Worm (Caenorhabditis elegans): ENCODE results near the gene acd-3.

acd-3 gene

ce11 chrX:14813398-14813797 lies 35.7 kb upstream of the acd-3 start (continued):
- TF ChIP-seq arid-1 (GFP tag; conservative IDR thresholded peaks at IDR 0.05) (no peak), snpc-4 (tag; optimal IDR thresholded peaks at IDR 0.05) (no peak), egl-43 (GFP tag; IDR thresholded peaks at IDR 0.05) (no peak), Y105C5A.15 (GFP tag; IDR thresholded peaks at IDR 0.05) (no peak), T26A8.4 (GFP tag; IDR thresholded peaks at IDR 0.05) (peak; percentile 68), mdt-29 (GFP tag; IDR thresholded peaks at IDR 0.05) (no peak), F49E8.2 (tag; optimal IDR thresholded peaks at IDR 0.05; ENCODE audit: borderline replicate concordance) (no peak), T20F7.1 (GFP tag; optimal IDR thresholded peaks at IDR 0.05) (peak; percentile 77), ztf-7 (tag; optimal IDR thresholded peaks at IDR 0.05) (peak; percentile 88), lir-3 (tag; optimal IDR thresholded peaks at IDR 0.05) (no peak), ces-1 (GFP tag; optimal IDR thresholded peaks at IDR 0.05) (no peak), spr-3 (GFP tag; optimal IDR thresholded peaks at IDR 0.05) (no peak), nhr-6 (tag; optimal IDR thresholded peaks at IDR 0.05) (peak; percentile 85), nhr-48 (tag; optimal IDR thresholded peaks at IDR 0.05) (peak; percentile 50), F26F4.8 (GFP tag; conservative IDR thresholded peaks at IDR 0.05) (no peak), daf-8 (GFP tag; IDR thresholded peaks at IDR 0.05) (no peak), egl-27 (tag; optimal IDR thresholded peaks at IDR 0.05) (no peak), unc-130 (GFP tag; optimal IDR thresholded peaks at IDR 0.05) (no peak), ZK337.2 (GFP tag; IDR thresholded peaks at IDR 0.05) (no peak), nhr-237 (tag; optimal IDR thresholded peaks at IDR 0.05) (no peak), nhr-111 (GFP tag; optimal IDR thresholded peaks at IDR 0.05) (no peak), snpc-1.2 (GFP tag; IDR thresholded peaks at IDR 0.05) (no peak), attf-4 (tag; optimal IDR thresholded peaks at IDR 0.05) (no peak), daf-19 (GFP tag; conservative IDR thresholded peaks at IDR 0.05) (no peak), php-3 (GFP tag; IDR thresholded peaks at IDR 0.05) (no peak), Y48G9A.11 (GFP tag; IDR thresholded peaks at IDR 0.05) (no peak), pqm-1 (tag; optimal IDR thresholded peaks at IDR 0.05) (peak; percentile 8), F10B5.3 (tag; optimal IDR thresholded peaks at IDR 0.05) (peak; percentile 87), ceh-20 (GFP tag; IDR thresholded peaks at IDR 0.05) (peak; percentile 40; the same call in 1 of the 2 replicates)

- TF ChIP-seq aly-2 (tag; optimal IDR thresholded peaks at IDR 0.05) (no peak), F44E2.7 (GFP tag; IDR thresholded peaks at IDR 0.05) (0 out of 2 replicates have a peak, but pooled peaks have one; percentile 26), saeg-2 (GFP tag; IDR thresholded peaks at IDR 0.05) (0 out of 2 replicates have a peak, but pooled peaks have one; percentile 43), F37D6.2 (tag; optimal IDR thresholded peaks at IDR 0.05) (no peak), arid-1 (GFP tag; conservative IDR thresholded peaks at IDR 0.05) (no peak; the same call in 1 of the 2 replicates), rbr-2 (tag; optimal IDR thresholded peaks at IDR 0.05) (no peak), nhr-102 (tag; optimal IDR thresholded peaks at IDR 0.05) (peak; percentile 60), ztf-11 (tag; optimal IDR thresholded peaks at IDR 0.05) (no peak), dmd-6 (GFP tag; IDR thresholded peaks at IDR 0.05) (no peak), lin-13 (GFP tag; optimal IDR thresholded peaks at IDR 0.05) (no peak), zip-2 (tag; optimal IDR thresholded peaks at IDR 0.05) (no peak), hlh-11 (tag; optimal IDR thresholded peaks at IDR 0.05) (peak; percentile 7), lim-7 (GFP tag; IDR thresholded peaks at IDR 0.05) (0 out of 2 replicates have a peak, but pooled peaks have one; percentile 40), lir-3 (tag; optimal IDR thresholded peaks at IDR 0.05) (peak; percentile 10), mdl-1 (tag; optimal IDR thresholded peaks at IDR 0.05) (no peak), lin-39 (tag; optimal IDR thresholded peaks at IDR 0.05) (no peak), spr-3 (GFP tag; optimal IDR thresholded peaks at IDR 0.05) (no peak), daf-16 (GFP tag; optimal IDR thresholded peaks at IDR 0.05) (no peak), daf-16 (tag; optimal IDR thresholded peaks at IDR 0.05) (peak; percentile 16), sdz-12 (GFP tag; optimal IDR thresholded peaks at IDR 0.05) (peak; percentile 35), ceh-32 (tag; optimal IDR thresholded peaks at IDR 0.05; ENCODE audit: poor library complexity) (no peak), Y75B8A.6 (GFP tag; IDR thresholded peaks at IDR 0.05) (peak; percentile 64), tag-97 (GFP tag; IDR thresholded peaks at IDR 0.05) (0 out of 2 replicates have a peak, but pooled peaks have one; percentile 23), madf-5 (GFP tag; IDR thresholded peaks at IDR 0.05) (no peak), mep-1 (tag; optimal IDR thresholded peaks at IDR 0.05) (no peak), D1046.2 (GFP tag; IDR thresholded peaks at IDR 0.05) (no peak), nhr-76 (tag; optimal IDR thresholded peaks at IDR 0.05) (no peak), snpc-4 (tag; optimal IDR thresholded peaks at IDR 0.05) (no peak)
These were observed 33.7 kb upstream of the acd-3 start for ce11 chrX:14815412-14815811.

All from whole organism, L4 larva.